Fruit fly (Drosophila melanogaster) whole organism: ENCODE measurements around the gene CG9300.

ENCODE experiments used
- CG8478 ChIP-seq: fragments of >200 bp; optimal IDR thresholded peaks from 2 replicates; lab custom pipeline; 2018; ENCODE audit warnings: inconsistent platforms
- Dll ChIP-seq: fragments of >200 bp; optimal IDR thresholded peaks from 2 replicates; lab custom pipeline; 2017
- usp ChIP-seq: fragments of >200 bp; optimal IDR thresholded peaks from 2 replicates; lab custom pipeline; 2017; ENCODE audit warnings: missing biosample characterization, missing genetic modification characterization, mixed read lengths

- TF ChIP-seq Dll (lab: Kevin White, UChicago) (no peak), CG8478 (lab: Kevin White, UChicago) (no peak), usp (GFP tag; lab: Kevin White, UChicago) (no peak)
Observed at dm6 chr3L:19590422-19590821, 38.2 kb downstream of the CG9300 start, which contains the start of gene CG14100.
